Fruit fly (Drosophila melanogaster) whole organism, embryonic: ENCODE measurements around the gene Cyt-c1.

Experiments used
- Blimp-1 ChIP-seq: fragments of 200-800 bp; sonication (Bioruptor generic); optimal IDR thresholded peaks from 3 replicates; lab custom pipeline; 2018; ENCODE audit warnings: missing biosample characterization, missing genetic modification characterization, mild to moderate bottlenecking, moderate library complexity, missing genetic modification reagents
- C15 ChIP-seq: fragments of 200-800 bp; sonication (Bioruptor generic); IDR thresholded peaks from 3 replicates; pipeline ENCODE4 v1.3.6; 2022; ENCODE audit warnings: missing biosample characterization, missing genetic modification characterization
- CG10543 ChIP-seq: fragments of 200-800 bp; sonication (Bioruptor generic); optimal IDR thresholded peaks from 3 replicates; lab custom pipeline; 2017; ENCODE audit warnings: missing biosample characterization, mild to moderate bottlenecking, missing genetic modification characterization, moderate library complexity
- CG11504 ChIP-seq: fragments of 200-800 bp; sonication (Bioruptor generic); optimal IDR thresholded peaks from 3 replicates; lab custom pipeline; 2019; ENCODE audit warnings: missing biosample characterization, mild to moderate bottlenecking, missing genetic modification characterization, moderate library complexity
- CG14710 ChIP-seq: fragments of 200-800 bp; sonication (Bioruptor generic); optimal IDR thresholded peaks from 3 replicates; lab custom pipeline; 2019; ENCODE audit warnings: missing biosample characterization, mild to moderate bottlenecking, missing genetic modification characterization, moderate library complexity
- CG14860 ChIP-seq: fragments of 200-800 bp; sonication (Bioruptor generic); IDR thresholded peaks from 3 replicates; pipeline ENCODE4 v1.3.6; 2022; ENCODE audit warnings: missing biosample characterization, missing genetic modification characterization; ENCODE audit not compliant: partially characterized antibody
- CG15011 ChIP-seq: fragments of 200-800 bp; sonication (Bioruptor generic); optimal IDR thresholded peaks from 3 replicates; lab custom pipeline; 2018; ENCODE audit warnings: missing biosample characterization, mild to moderate bottlenecking, missing genetic modification characterization
- CG1602 ChIP-seq: fragments of 200-800 bp; sonication (Bioruptor generic); optimal IDR thresholded peaks from 3 replicates; lab custom pipeline; 2016; ENCODE audit warnings: missing biosample characterization, missing genetic modification characterization
- CG1792 ChIP-seq: fragments of 200-800 bp; sonication (Bioruptor generic); optimal IDR thresholded peaks from 2 replicates; lab custom pipeline; 2016; ENCODE audit warnings: missing biosample characterization, missing genetic modification characterization
- CG18599 ChIP-seq: fragments of 200-800 bp; sonication (Bioruptor generic); optimal IDR thresholded peaks from 3 replicates; lab custom pipeline; 2017; ENCODE audit warnings: missing biosample characterization, missing genetic modification characterization, mild to moderate bottlenecking, moderate library complexity, missing genetic modification reagents
- CG2889 ChIP-seq: fragments of 200-800 bp; sonication (Bioruptor generic); IDR thresholded peaks from 3 replicates; pipeline ENCODE4 v1.3.6; 2022; ENCODE audit warnings: missing biosample characterization, missing genetic modification characterization
- CG3407 ChIP-seq: fragments of 200-800 bp; sonication (Bioruptor generic); optimal IDR thresholded peaks from 2 replicates; lab custom pipeline; 2018; ENCODE audit warnings: missing biosample characterization, mild to moderate bottlenecking, missing genetic modification characterization
- CG34224 ChIP-seq: fragments of 200-800 bp; sonication (Bioruptor generic); IDR thresholded peaks from 3 replicates; pipeline ENCODE4 v1.3.6; 2022; ENCODE audit warnings: missing biosample characterization, missing genetic modification characterization; ENCODE audit not compliant: partially characterized antibody
- CG4404 ChIP-seq: fragments of 200-800 bp; sonication (Bioruptor generic); IDR thresholded peaks from 2 replicates; pipeline ENCODE4 v1.3.6; 2022; ENCODE audit warnings: missing biosample characterization, missing genetic modification characterization
- CG6791 ChIP-seq: fragments of 200-800 bp; sonication (Bioruptor generic); IDR thresholded peaks from 3 replicates; pipeline ENCODE4 v1.3.6; 2022; ENCODE audit warnings: missing biosample characterization, missing genetic modification characterization; ENCODE audit not compliant: partially characterized antibody
- CG6813 ChIP-seq: fragments of 200-800 bp; sonication (Bioruptor generic); optimal IDR thresholded peaks from 2 replicates; lab custom pipeline; 2017; ENCODE audit warnings: missing biosample characterization, missing genetic modification characterization, mild to moderate bottlenecking, moderate library complexity, missing genetic modification reagents
- CG7556 ChIP-seq: fragments of 200-800 bp; sonication (Bioruptor generic); optimal IDR thresholded peaks from 2 replicates; lab custom pipeline; 2017; ENCODE audit warnings: missing biosample characterization, mild to moderate bottlenecking, missing genetic modification characterization
- CG7963 ChIP-seq: fragments of 200-800 bp; sonication (Bioruptor generic); IDR thresholded peaks from 3 replicates; pipeline ENCODE4 v1.3.6; 2022; ENCODE audit warnings: missing biosample characterization, missing genetic modification characterization; ENCODE audit not compliant: partially characterized antibody
- CG8281 ChIP-seq: fragments of 200-800 bp; sonication (Bioruptor generic); optimal IDR thresholded peaks from 2 replicates; lab custom pipeline; 2018; ENCODE audit warnings: missing biosample characterization, mild to moderate bottlenecking, missing genetic modification characterization, moderate library complexity
- CG8924 ChIP-seq: fragments of 200-800 bp; optimal IDR thresholded peaks from 3 replicates; lab custom pipeline; 2019; ENCODE audit warnings: missing biosample characterization, mild to moderate bottlenecking, missing genetic modification characterization, moderate library complexity
- CG8944 ChIP-seq: fragments of 200-800 bp; sonication (Bioruptor generic); optimal IDR thresholded peaks from 3 replicates; lab custom pipeline; 2016; ENCODE audit warnings: missing biosample characterization, missing genetic modification characterization
- CrebB ChIP-seq: fragments of 200-800 bp; sonication (Bioruptor generic); optimal IDR thresholded peaks from 3 replicates; lab custom pipeline; 2018; ENCODE audit warnings: missing biosample characterization, mild to moderate bottlenecking, missing genetic modification characterization
- Drgx ChIP-seq: fragments of 200-800 bp; sonication (Bioruptor generic); IDR thresholded peaks from 2 replicates; pipeline ENCODE4 v1.3.6; 2022; ENCODE audit warnings: missing biosample characterization, missing genetic modification characterization
- E2f2 ChIP-seq: fragments of 200-800 bp; sonication (Bioruptor generic); IDR thresholded peaks from 2 replicates; pipeline ENCODE4 v1.3.6; 2022; ENCODE audit warnings: missing biosample characterization, missing genetic modification characterization
- MESR4 ChIP-seq: fragments of 200-800 bp; sonication (Bioruptor generic); optimal IDR thresholded peaks from 2 replicates; lab custom pipeline; 2018; ENCODE audit warnings: missing biosample characterization, mild to moderate bottlenecking, missing genetic modification characterization, moderate library complexity
- Myb ChIP-seq: fragments of 200-800 bp; sonication (Bioruptor generic); optimal IDR thresholded peaks from 2 replicates; lab custom pipeline; 2016; ENCODE audit warnings: missing biosample characterization, missing genetic modification characterization
- Scr ChIP-seq: fragments of 200-800 bp; sonication (Bioruptor generic); IDR thresholded peaks from 2 replicates; pipeline ENCODE4 v1.3.6; 2022; ENCODE audit warnings: missing biosample characterization, missing genetic modification characterization; ENCODE audit not compliant: partially characterized antibody
- Xrp1 ChIP-seq: fragments of 200-800 bp; sonication (Bioruptor generic); IDR thresholded peaks from 2 replicates; pipeline ENCODE4 v1.3.6; 2022; ENCODE audit warnings: missing biosample characterization, missing genetic modification characterization
- ara ChIP-seq: fragments of 200-800 bp; sonication (Bioruptor generic); IDR thresholded peaks from 2 replicates; pipeline ENCODE4 v1.3.6; 2022; ENCODE audit warnings: missing biosample characterization, missing genetic modification characterization
- bsh ChIP-seq, 2 experiments: fragments of 200-800 bp; sonication (Bioruptor generic); optimal IDR thresholded peaks; 2 replicates each; lab custom pipeline; 2017 to 2018; ENCODE audit warnings: mild to moderate bottlenecking in 2 of 2, missing biosample characterization in 2 of 2, missing genetic modification characterization in 2 of 2, moderate library complexity in 1 of 2
- chinmo ChIP-seq: fragments of 200-800 bp; sonication (Bioruptor generic); IDR thresholded peaks from 4 replicates; pipeline ENCODE4 v1.3.6; 2022; ENCODE audit warnings: missing biosample characterization, missing genetic modification characterization; ENCODE audit not compliant: partially characterized antibody
- fu2 ChIP-seq: fragments of 200-800 bp; sonication (Bioruptor generic); optimal IDR thresholded peaks from 2 replicates; lab custom pipeline; 2016; ENCODE audit warnings: missing biosample characterization, missing genetic modification characterization
- gcm ChIP-seq: fragments of 200-800 bp; sonication (Bioruptor generic); optimal IDR thresholded peaks from 2 replicates; lab custom pipeline; 2019; ENCODE audit warnings: missing biosample characterization, mild to moderate bottlenecking, missing genetic modification characterization, moderate library complexity
- gem ChIP-seq: fragments of 200-800 bp; sonication (Bioruptor generic); optimal IDR thresholded peaks from 2 replicates; lab custom pipeline; 2019; ENCODE audit warnings: missing biosample characterization, mild to moderate bottlenecking, missing genetic modification characterization, moderate library complexity
- lmd ChIP-seq: fragments of 200-800 bp; sonication (Bioruptor generic); IDR thresholded peaks from 2 replicates; pipeline ENCODE4 v1.3.6; 2022; ENCODE audit warnings: missing biosample characterization, missing genetic modification characterization
- mld ChIP-seq: fragments of 200-800 bp; sonication (Bioruptor generic); IDR thresholded peaks from 3 replicates; pipeline ENCODE4 v1.3.6; 2022; ENCODE audit warnings: missing biosample characterization, missing genetic modification characterization; ENCODE audit not compliant: partially characterized antibody
- schlank ChIP-seq: fragments of 200-800 bp; sonication (Bioruptor generic); optimal IDR thresholded peaks from 2 replicates; lab custom pipeline; 2018; ENCODE audit warnings: missing biosample characterization, mild to moderate bottlenecking, missing genetic modification characterization
- sd ChIP-seq: fragments of 200-800 bp; sonication (Bioruptor generic); optimal IDR thresholded peaks from 3 replicates; lab custom pipeline; 2018; ENCODE audit warnings: missing biosample characterization, mild to moderate bottlenecking, missing genetic modification characterization, moderate library complexity
- slbo ChIP-seq: fragments of 200-800 bp; sonication (Bioruptor generic); IDR thresholded peaks from 2 replicates; pipeline ENCODE4 v1.3.6; 2022; ENCODE audit warnings: missing biosample characterization, missing genetic modification characterization
- sug ChIP-seq: fragments of 200-800 bp; optimal IDR thresholded peaks from 2 replicates; lab custom pipeline; 2019; ENCODE audit warnings: missing biosample characterization, mild to moderate bottlenecking, missing genetic modification characterization, moderate library complexity
- tap ChIP-seq: fragments of 200-800 bp; optimal IDR thresholded peaks from 3 replicates; lab custom pipeline; 2019; ENCODE audit warnings: missing biosample characterization, mild to moderate bottlenecking, missing genetic modification characterization, moderate library complexity
- tgo ChIP-seq: fragments of 200-800 bp; sonication (Bioruptor generic); IDR thresholded peaks from 3 replicates; pipeline ENCODE4 v1.3.6; 2022; ENCODE audit warnings: missing biosample characterization, missing genetic modification characterization
- tna ChIP-seq: fragments of 200-800 bp; sonication (Bioruptor generic); IDR thresholded peaks from 2 replicates; pipeline ENCODE4 v1.3.6; 2022; ENCODE audit warnings: missing biosample characterization, missing genetic modification characterization; ENCODE audit not compliant: partially characterized antibody
- trh ChIP-seq: fragments of 200-800 bp; sonication (Bioruptor generic); optimal IDR thresholded peaks from 2 replicates; lab custom pipeline; 2016; ENCODE audit warnings: missing biosample characterization, missing genetic modification characterization
- vvl ChIP-seq: fragments of 200-800 bp; sonication (Bioruptor generic); IDR thresholded peaks from 2 replicates; pipeline ENCODE4 v1.3.6; 2022; ENCODE audit warnings: missing biosample characterization, missing genetic modification characterization
- wek ChIP-seq: fragments of 200-800 bp; sonication (Bioruptor generic); optimal IDR thresholded peaks from 3 replicates; lab custom pipeline; 2018; ENCODE audit warnings: missing biosample characterization, mild to moderate bottlenecking, missing genetic modification characterization, moderate library complexity
- wor ChIP-seq: fragments of 200-800 bp; sonication (Bioruptor generic); IDR thresholded peaks from 2 replicates; pipeline ENCODE4 v1.3.6; 2022; ENCODE audit warnings: missing biosample characterization, missing genetic modification characterization

Gene Cyt-c1

DNA sequence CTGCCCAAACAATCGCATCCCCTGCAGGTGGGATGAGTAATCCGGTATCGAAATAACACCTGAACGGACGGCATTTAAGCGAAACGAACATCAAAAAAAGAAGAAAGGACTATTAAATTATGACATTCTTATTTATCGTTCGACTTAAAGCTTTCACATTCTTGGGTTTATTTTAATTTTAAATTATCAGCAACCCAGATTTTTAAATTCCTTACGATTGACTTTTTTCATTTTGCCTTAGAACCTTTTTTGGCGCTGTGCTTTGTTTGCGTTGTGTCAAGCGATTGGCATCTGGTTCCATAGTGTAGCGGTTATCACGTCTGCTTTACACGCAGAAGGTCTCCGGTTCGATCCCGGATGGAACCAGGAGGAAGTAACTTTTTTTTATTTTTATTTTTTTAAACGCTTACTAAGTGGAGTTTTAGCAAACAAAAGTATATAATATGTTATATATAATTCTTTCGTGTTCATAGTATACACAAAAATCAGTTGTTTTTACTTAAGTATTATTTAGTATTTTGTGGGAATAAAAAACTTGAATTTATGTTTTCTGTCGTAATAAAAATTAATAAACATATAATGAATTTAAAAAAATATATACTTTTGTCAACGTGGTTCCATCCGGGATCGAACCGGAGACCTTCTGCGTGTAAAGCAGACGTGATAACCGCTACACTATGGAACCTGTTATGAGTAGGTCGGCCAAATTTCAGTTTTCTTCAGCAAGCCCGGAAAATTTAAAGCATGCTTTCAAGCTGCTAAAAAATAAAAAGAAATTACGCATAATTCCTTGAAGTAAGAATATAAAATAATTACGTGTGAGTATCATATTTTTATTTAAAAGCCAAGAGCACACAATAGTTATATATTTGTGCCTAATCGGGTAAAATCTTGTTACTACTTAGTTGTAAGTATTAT is 3.7 kb upstream of the Cyt-c1 start (continued):
- TF ChIP-seq CG8281 (tag; lab: Kevin White, UChicago) (no peak), CG14860 (GFP tag; lab: Robert Waterston, UW) (peak; percentile 73; the same call in 2 of the 3 replicates), CG6813 (no peak), wek (GFP tag; lab: Kevin White, UChicago) (no peak), gcm (no peak), CG11504 (tag; lab: Kevin White, UChicago) (no peak), wor (no peak), sd (tag; lab: Kevin White, UChicago) (peak; percentile 17), lmd (GFP tag; lab: Robert Waterston, UW) (no peak), CG1602 (no peak), gem (tag; lab: Kevin White, UChicago) (no peak), chinmo (GFP tag; lab: Robert Waterston, UW) (no peak), tna (peak; percentile 86), CG14710 (tag; lab: Kevin White, UChicago) (no peak), Drgx (GFP tag; lab: Robert Waterston, UW) (no peak), tgo (GFP tag; lab: Robert Waterston, UW) (no peak), slbo (GFP tag; lab: Robert Waterston, UW) (no peak), schlank (tag; lab: Kevin White, UChicago) (no peak), CG8944 (GFP tag; lab: Kevin White, UChicago) (no peak), bsh (GFP tag; optimal IDR thresholded peaks at IDR 0.05; lab: Kevin White, UChicago) (no peak), CG34224 (GFP tag; lab: Robert Waterston, UW) (peak; percentile 59; the same call in 1 of the 3 replicates), mld (GFP tag; lab: Robert Waterston, UW) (peak; percentile 83), vvl (GFP tag; lab: Robert Waterston, UW) (peak; percentile 7; the same call in 1 of the 2 replicates), CG7963 (peak; percentile 60; the same call in 2 of the 3 replicates), CG2889 (GFP tag; lab: Robert Waterston, UW) (no peak), CrebB (tag; lab: Kevin White, UChicago) (no peak), tap (tag; lab: Kevin White, UChicago) (no peak), Scr (GFP tag; lab: Robert Waterston, UW) (peak; percentile 67), CG6791 (GFP tag; lab: Robert Waterston, UW) (peak; percentile 85), CG15011 (GFP tag; lab: Kevin White, UChicago) (no peak), CG7556 (GFP tag; lab: Kevin White, UChicago) (no peak), CG3407 (GFP tag; lab: Kevin White, UChicago) (no peak), sug (tag; lab: Kevin White, UChicago) (no peak), ara (GFP tag; lab: Robert Waterston, UW) (no peak), Xrp1 (0 out of 2 replicates have a peak, but pooled peaks have one; percentile 13)

DNA sequence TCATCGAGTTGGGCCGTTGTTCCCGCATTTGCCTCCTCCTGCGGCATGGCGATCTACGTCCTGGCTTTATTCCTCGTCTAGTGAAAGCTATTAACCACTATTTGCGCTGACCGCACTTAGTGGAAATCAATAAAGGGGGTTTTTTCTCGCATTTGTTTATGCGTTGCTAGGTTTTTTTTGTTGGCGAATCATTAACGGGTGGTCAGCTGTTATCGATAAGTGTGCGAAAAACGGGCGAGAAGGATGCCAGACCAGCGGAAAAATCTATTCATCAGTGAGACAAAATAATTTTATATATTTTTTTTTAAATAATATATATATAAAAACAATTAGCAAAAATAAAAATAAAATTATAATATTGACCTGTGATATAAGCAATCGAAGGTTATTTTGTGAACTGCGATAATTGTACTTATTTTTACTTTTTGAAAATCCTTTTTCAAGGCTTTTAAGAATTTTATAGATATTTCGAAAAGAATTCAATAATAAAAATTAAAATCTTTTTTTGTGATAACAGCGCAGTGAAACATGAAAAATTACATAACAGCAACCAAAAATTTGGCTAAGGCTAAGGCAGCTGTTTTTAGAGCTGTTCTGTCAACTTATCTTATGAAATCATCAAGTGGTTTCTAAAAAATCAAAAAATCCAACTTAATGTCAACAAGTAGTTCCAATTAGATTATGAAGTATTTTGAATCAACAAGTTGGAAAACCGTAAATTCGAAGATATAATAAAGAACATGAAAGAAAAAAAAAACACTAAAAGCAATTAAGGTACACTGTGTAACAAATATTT is 605 bp upstream of the Cyt-c1 start, which contains the start of gene Klp64D:
Klp64D (minus strand) TSS at position 185 of the 796 bp plus-strand sequence.
- no peak for TF ChIP-seq CG4404 (GFP tag; lab: Robert Waterston, UW)
- peak; percentile 53 for TF ChIP-seq CG18599
- no peak for TF ChIP-seq trh
- TF ChIP-seq CG10543 = peak; percentile 60
- TF ChIP-seq Myb (GFP tag; lab: Kevin White, UChicago) = peak; percentile 2
- TF ChIP-seq CG8924 (tag; lab: Kevin White, UChicago) = peak; percentile 43
- no peak for TF ChIP-seq E2f2 (GFP tag; lab: Robert Waterston, UW)
- TF ChIP-seq Blimp-1 (GFP tag; lab: Kevin White, UChicago) = peak; percentile 25
- TF ChIP-seq fu2 = no peak
- no peak for TF ChIP-seq CG1792 (GFP tag; lab: Kevin White, UChicago)
- TF ChIP-seq MESR4 = peak; percentile 93
- 0 out of 3 replicates have a peak, but pooled peaks have one; percentile 26 for TF ChIP-seq C15 (GFP tag; lab: Robert Waterston, UW)
